In the genomic region with DNA sequence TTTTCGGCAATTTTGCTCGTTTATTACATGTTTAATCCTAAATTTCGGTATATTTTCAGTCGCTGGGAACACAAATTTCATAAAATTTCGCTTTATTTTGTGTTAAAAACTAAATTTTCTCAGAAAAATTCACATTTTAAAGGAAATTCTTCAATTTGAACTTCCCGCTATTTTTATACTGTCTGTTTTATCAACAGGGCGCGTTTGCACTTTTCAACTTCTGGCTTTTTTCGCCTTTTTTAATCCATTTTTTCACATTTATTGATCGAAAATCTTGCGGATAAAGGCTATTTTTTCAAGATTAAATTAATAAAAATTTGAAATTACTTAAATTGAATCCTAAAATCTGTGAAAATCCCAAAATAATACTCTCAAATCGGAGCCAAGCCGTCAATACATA, we compare ENCODE assay signal across 5 worm cellular contexts.
A peak's percentile ranks its signal among the peaks of the same experiment; 100 is the strongest.
TF ChIP-seq lines count a peak whose summit lies in the region.

No protein-coding gene starts in this region.

TF ChIP-seq in whole organism, L1 larva, 84 proteins besides CTCF, POLR2A, EP300 and RAD21 (continued from another document and continues in another):
- peak; percentile 62 for TF ChIP-seq nhr-71 (tag; optimal IDR thresholded peaks at IDR 0.05; lab: Kevin White, UChicago)
- TF ChIP-seq egl-27 (tag; optimal IDR thresholded peaks at IDR 0.05; lab: Kevin White, UChicago): no peak
- TF ChIP-seq dpl-1 (GFP tag; optimal IDR thresholded peaks at IDR 0.05; lab: Kevin White, UChicago): peak; percentile 94 to 97 (median 95)
- peak; percentile 68 for TF ChIP-seq lin-15B (tag; optimal IDR thresholded peaks at IDR 0.05; lab: Kevin White, UChicago)
- TF ChIP-seq aly-2 (tag; optimal IDR thresholded peaks at IDR 0.05; lab: Kevin White, UChicago): peak; percentile 55
- TF ChIP-seq nhr-77 (tag; optimal IDR thresholded peaks at IDR 0.05; lab: Kevin White, UChicago): no peak
- peak; percentile 0 to 63 (median 22) for TF ChIP-seq ceh-82 (tag; optimal IDR thresholded peaks at IDR 0.05; lab: Kevin White, UChicago)
- no peak for TF ChIP-seq nhr-237 (tag; optimal IDR thresholded peaks at IDR 0.05; lab: Kevin White, UChicago)
- TF ChIP-seq ama-1 (optimal IDR thresholded peaks at IDR 0.05; lab: Kevin White, UChicago): no peak
- peak; percentile 96 to 97 for TF ChIP-seq lin-35 (GFP tag; optimal IDR thresholded peaks at IDR 0.05; lab: Kevin White, UChicago)
- TF ChIP-seq nhr-47 (tag; optimal IDR thresholded peaks at IDR 0.05; lab: Kevin White, UChicago): peak; percentile 72
- TF ChIP-seq elt-3 (tag; optimal IDR thresholded peaks at IDR 0.05; lab: Kevin White, UChicago): peak in 1 of 6 experiments; percentile 29
- TF ChIP-seq elt-2 (tag; optimal IDR thresholded peaks at IDR 0.05; lab: Kevin White, UChicago): peak; percentile 11
- no peak for TF ChIP-seq nhr-76 (tag; optimal IDR thresholded peaks at IDR 0.05; lab: Kevin White, UChicago)
- TF ChIP-seq grh-1 (GFP tag; IDR thresholded peaks at IDR 0.05; lab: Robert Waterston, UW): no peak
- TF ChIP-seq isw-1 (GFP tag; IDR thresholded peaks at IDR 0.05; lab: Robert Waterston, UW): peak; percentile 30
- peak; percentile 59 for TF ChIP-seq rnt-1 (tag; optimal IDR thresholded peaks at IDR 0.05; lab: Kevin White, UChicago)
- peak; percentile 51 for TF ChIP-seq tbx-2 (tag; optimal IDR thresholded peaks at IDR 0.05; lab: Kevin White, UChicago)
- TF ChIP-seq alr-1 (tag; optimal IDR thresholded peaks at IDR 0.05; lab: Kevin White, UChicago; ENCODE audit: borderline replicate concordance): no peak
- peak; percentile 32 for TF ChIP-seq fos-1 (tag; optimal IDR thresholded peaks at IDR 0.05; lab: Kevin White, UChicago)
- TF ChIP-seq nhr-85 (tag; lab: Kevin White, UChicago): peak; percentile 60
- TF ChIP-seq fkh-8 (tag; optimal IDR thresholded peaks at IDR 0.05; lab: Kevin White, UChicago): peak; percentile 27
- no peak for TF ChIP-seq ztf-11 (tag; optimal IDR thresholded peaks at IDR 0.05; lab: Kevin White, UChicago)
- no peak for TF ChIP-seq unc-30 (tag; optimal IDR thresholded peaks at IDR 0.05; lab: Kevin White, UChicago)
- no peak for TF ChIP-seq tlp-1 (tag; optimal IDR thresholded peaks at IDR 0.05; lab: Kevin White, UChicago)
- TF ChIP-seq sup-37 (GFP tag; optimal IDR thresholded peaks at IDR 0.05; lab: Kevin White, UChicago): no peak

TF ChIP-seq in whole organism, L2 larva, 48 proteins besides CTCF, POLR2A, EP300 and RAD21 (continued from another document):
- TF ChIP-seq lsy-2 (tag; optimal IDR thresholded peaks at IDR 0.05; lab: Kevin White, UChicago) (peak; percentile 12 to 79), egl-27 (tag; optimal IDR thresholded peaks at IDR 0.05; lab: Kevin White, UChicago) (no peak), nhr-129 (tag; optimal IDR thresholded peaks at IDR 0.05; lab: Kevin White, UChicago) (peak; percentile 6), ztf-4 (tag; optimal IDR thresholded peaks at IDR 0.05; lab: Kevin White, UChicago) (no peak), crh-2 (tag; optimal IDR thresholded peaks at IDR 0.05; lab: Kevin White, UChicago) (peak; percentile 73), lin-39 (tag; optimal IDR thresholded peaks at IDR 0.05; lab: Kevin White, UChicago) (no peak)

TF ChIP-seq in whole organism, L3 larva, 47 proteins besides CTCF, POLR2A, EP300 and RAD21 (continued from another document):
- no peak for TF ChIP-seq unc-39 (tag; optimal IDR thresholded peaks at IDR 0.05; lab: Kevin White, UChicago)
- no peak for TF ChIP-seq fos-1 (tag; optimal IDR thresholded peaks at IDR 0.05; lab: Kevin White, UChicago)
- no peak for TF ChIP-seq nhr-77 (tag; optimal IDR thresholded peaks at IDR 0.05; lab: Kevin White, UChicago)
- no peak for TF ChIP-seq ama-1 (optimal IDR thresholded peaks at IDR 0.05; lab: Kevin White, UChicago)
- TF ChIP-seq ceh-82 (tag; optimal IDR thresholded peaks at IDR 0.05; lab: Kevin White, UChicago): no peak
- peak; percentile 27 for TF ChIP-seq snpc-4 (tag; optimal IDR thresholded peaks at IDR 0.05; lab: Kevin White, UChicago)
- no peak for TF ChIP-seq nhr-28 (tag; optimal IDR thresholded peaks at IDR 0.05; lab: Kevin White, UChicago)
- peak; percentile 72 for TF ChIP-seq nfya-1 (tag; optimal IDR thresholded peaks at IDR 0.05; lab: Kevin White, UChicago; ENCODE audit: insufficient read depth)
- TF ChIP-seq zag-1 (tag; optimal IDR thresholded peaks at IDR 0.05; lab: Kevin White, UChicago): no peak
- TF ChIP-seq jun-1 (tag; optimal IDR thresholded peaks at IDR 0.05; lab: Kevin White, UChicago): no peak
- TF ChIP-seq hmg-11 (tag; optimal IDR thresholded peaks at IDR 0.05; lab: Kevin White, UChicago): no peak
- no peak for TF ChIP-seq ztf-11 (tag; optimal IDR thresholded peaks at IDR 0.05; lab: Kevin White, UChicago)
- TF ChIP-seq skn-1 (tag; optimal IDR thresholded peaks at IDR 0.05; lab: Kevin White, UChicago): peak; percentile 34
- no peak for TF ChIP-seq nhr-67 (tag; optimal IDR thresholded peaks at IDR 0.05; lab: Kevin White, UChicago)
- no peak for TF ChIP-seq elt-2 (tag; optimal IDR thresholded peaks at IDR 0.05; lab: Kevin White, UChicago)
- TF ChIP-seq egl-5 (tag; optimal IDR thresholded peaks at IDR 0.05; lab: Kevin White, UChicago): no peak
- no peak for TF ChIP-seq mml-1 (tag; optimal IDR thresholded peaks at IDR 0.05; lab: Kevin White, UChicago)

TF ChIP-seq in whole organism, L4 larva, 104 proteins besides CTCF, POLR2A, EP300 and RAD21 (continued from another document):
- TF ChIP-seq egl-27 (tag; optimal IDR thresholded peaks at IDR 0.05; lab: Kevin White, UChicago) (no peak), F26F4.8 (GFP tag; conservative IDR thresholded peaks at IDR 0.05; lab: Robert Waterston, UW) (no peak), aha-1 (tag; lab: Kevin White, UChicago) (no peak), daf-12 (tag; optimal IDR thresholded peaks at IDR 0.05; lab: Kevin White, UChicago) (no peak), zag-1 (tag; optimal IDR thresholded peaks at IDR 0.05; lab: Kevin White, UChicago) (no peak), T20F7.1 (GFP tag; optimal IDR thresholded peaks at IDR 0.05; lab: Kevin White, UChicago) (no peak), dmd-6 (GFP tag; IDR thresholded peaks at IDR 0.05; lab: Robert Waterston, UW) (no peak), hlh-11 (tag; optimal IDR thresholded peaks at IDR 0.05; lab: Kevin White, UChicago) (no peak), nhr-25 (tag; optimal IDR thresholded peaks at IDR 0.05; lab: Kevin White, UChicago; ENCODE audit: borderline replicate concordance, insufficient read depth) (no peak), snpc-4 (tag; optimal IDR thresholded peaks at IDR 0.05; lab: Kevin White, UChicago) (no peak), sdz-12 (GFP tag; optimal IDR thresholded peaks at IDR 0.05; lab: Kevin White, UChicago) (no peak), T26A8.4 (GFP tag; IDR thresholded peaks at IDR 0.05; lab: Robert Waterston, UW) (no peak), set-16 (GFP tag; IDR thresholded peaks at IDR 0.05; lab: Robert Waterston, UW) (no peak), mes-2 (tag; optimal IDR thresholded peaks at IDR 0.05; lab: Kevin White, UChicago; ENCODE audit: poor library complexity, severe bottlenecking) (peak; percentile 38), lin-38 (GFP tag; IDR thresholded peaks at IDR 0.05; lab: Robert Waterston, UW) (peak; percentile 93), nhr-102 (tag; optimal IDR thresholded peaks at IDR 0.05; lab: Kevin White, UChicago) (no peak), Y48G9A.11 (GFP tag; IDR thresholded peaks at IDR 0.05; lab: Robert Waterston, UW) (no peak), dpl-1 (GFP tag; optimal IDR thresholded peaks at IDR 0.05; lab: Kevin White, UChicago) (peak; percentile 91), attf-4 (tag; optimal IDR thresholded peaks at IDR 0.05; lab: Kevin White, UChicago) (no peak), tra-1 (GFP tag; IDR thresholded peaks at IDR 0.05; lab: Robert Waterston, UW) (no peak), ama-1 (optimal IDR thresholded peaks at IDR 0.05; lab: Kevin White, UChicago) (no peak), fos-1 (tag; optimal IDR thresholded peaks at IDR 0.05; lab: Kevin White, UChicago) (no peak), lim-7 (GFP tag; IDR thresholded peaks at IDR 0.05; lab: Robert Waterston, UW) (no peak), dmd-9 (GFP tag; IDR thresholded peaks at IDR 0.05; lab: Robert Waterston, UW) (no peak), hlh-30 (tag; optimal IDR thresholded peaks at IDR 0.05; lab: Kevin White, UChicago; ENCODE audit: insufficient read depth) (peak; percentile 5), zip-2 (tag; optimal IDR thresholded peaks at IDR 0.05; lab: Kevin White, UChicago) (no peak), nhr-48 (tag; optimal IDR thresholded peaks at IDR 0.05; lab: Kevin White, UChicago) (no peak)

TF ChIP-seq in whole organism, young adult, 124 proteins besides CTCF, POLR2A, EP300 and RAD21 (continued from another document):
- peak; percentile 19 for TF ChIP-seq lsl-1 (GFP tag; optimal IDR thresholded peaks at IDR 0.05; lab: Kevin White, UChicago)
- no peak for TF ChIP-seq attf-6 (GFP tag; IDR thresholded peaks at IDR 0.05; lab: Robert Waterston, UW)
- peak; percentile 86 for TF ChIP-seq lin-54 (GFP tag; optimal IDR thresholded peaks at IDR 0.05; lab: Kevin White, UChicago)
- no peak for TF ChIP-seq ets-4 (GFP tag; optimal IDR thresholded peaks at IDR 0.05; lab: Kevin White, UChicago)
- TF ChIP-seq Y95B8A.8 (GFP tag; IDR thresholded peaks at IDR 0.05; lab: Robert Waterston, UW): no peak
- TF ChIP-seq madf-8 (GFP tag; conservative IDR thresholded peaks at IDR 0.05; lab: Robert Waterston, UW): no peak
- no peak for TF ChIP-seq zfh-2 (GFP tag; conservative IDR thresholded peaks at IDR 0.05; lab: Robert Waterston, UW)
- TF ChIP-seq lin-35 (GFP tag; optimal IDR thresholded peaks at IDR 0.05; lab: Kevin White, UChicago): peak in 2 of 3 experiments; percentile 11 to 80
- TF ChIP-seq F57C9.4 (tag; optimal IDR thresholded peaks at IDR 0.05; lab: Kevin White, UChicago): no peak
- no peak for TF ChIP-seq madf-6 (GFP tag; IDR thresholded peaks at IDR 0.05; lab: Robert Waterston, UW)
- TF ChIP-seq mxl-1 (tag; optimal IDR thresholded peaks at IDR 0.05; lab: Kevin White, UChicago): no peak
- no peak for TF ChIP-seq sptf-2 (GFP tag; optimal IDR thresholded peaks at IDR 0.05; lab: Kevin White, UChicago)
- peak; percentile 88 for TF ChIP-seq mcd-1 (GFP tag; IDR thresholded peaks at IDR 0.05; lab: Robert Waterston, UW)
- TF ChIP-seq nhr-120 (GFP tag; IDR thresholded peaks at IDR 0.05; lab: Robert Waterston, UW): no peak
- no peak for TF ChIP-seq cebp-1 (GFP tag; IDR thresholded peaks at IDR 0.05; lab: Robert Waterston, UW)
- TF ChIP-seq cebp-1 (tag; optimal IDR thresholded peaks at IDR 0.05; lab: Kevin White, UChicago): no peak
